Worm (Caenorhabditis elegans) whole organism, early embryonic: ENCODE results near the gene Y69A2AR.12.

Source experiments
- B0310.2 ChIP-seq: sonication (generic microtip); optimal IDR thresholded peaks from 2 replicates; lab custom pipeline; 2016; ENCODE audit warnings: mild to moderate bottlenecking, missing genetic modification characterization, missing compliant biosample characterization
- F13C5.2 ChIP-seq: sonication (generic microtip); optimal IDR thresholded peaks from 2 replicates; lab custom pipeline; 2017; ENCODE audit warnings: mild to moderate bottlenecking, missing genetic modification characterization, inconsistent platforms, missing compliant biosample characterization
- aly-1 ChIP-seq: sonication (generic microtip); optimal IDR thresholded peaks from 2 replicates; lab custom pipeline; 2016; ENCODE audit warnings: missing genetic modification characterization, missing compliant biosample characterization
- ama-1 ChIP-seq: fragments of 150-350 bp; optimal IDR thresholded peaks from 2 replicates; lab custom pipeline; 2014
- ceh-13 ChIP-seq: fragments of 200-800 bp; sonication (Bioruptor generic); optimal IDR thresholded peaks from 2 replicates; lab custom pipeline; 2018; ENCODE audit warnings: mild to moderate bottlenecking, missing genetic modification characterization, missing compliant biosample characterization
- ets-7 ChIP-seq: sonication (generic microtip); optimal IDR thresholded peaks from 2 replicates; lab custom pipeline; 2016; ENCODE audit warnings: missing genotype, missing genetic modification characterization, missing compliant biosample characterization
- hmg-4 ChIP-seq: fragments of 200-800 bp; sonication (Bioruptor generic); optimal IDR thresholded peaks from 2 replicates; lab custom pipeline; 2018; ENCODE audit warnings: mild to moderate bottlenecking, missing genetic modification characterization, missing compliant biosample characterization
- pes-1 ChIP-seq: fragments of 200-800 bp; sonication (Bioruptor generic); IDR thresholded peaks from 2 replicates; pipeline ENCODE4 v1.3.6; 2022; ENCODE audit warnings: missing genetic modification reagents, missing genetic modification characterization, missing compliant biosample characterization
- scrt-1 ChIP-seq: fragments of 200-800 bp; sonication (Bioruptor generic); IDR thresholded peaks from 2 replicates; pipeline ENCODE4 v1.3.6; 2022; ENCODE audit warnings: missing genetic modification characterization, missing compliant biosample characterization
- sea-1 ChIP-seq: fragments of 200-800 bp; sonication (Bioruptor generic); conservative IDR thresholded peaks from 2 replicates; pipeline ENCODE4 v1.3.6; 2022; ENCODE audit warnings: missing genetic modification characterization, missing compliant biosample characterization
- tbx-37 ChIP-seq: fragments of 200-800 bp; sonication (Bioruptor generic); conservative IDR thresholded peaks from 2 replicates; pipeline ENCODE4 v1.3.6; 2022; ENCODE audit warnings: missing genetic modification reagents, missing genetic modification characterization, missing compliant biosample characterization

ce11 chrIV:2562071-2562470 lies 6.3 kb upstream of the Y69A2AR.12 start, which contains the start of gene Y69A2AR.50:
- TF ChIP-seq ama-1 (lab: Kevin White, UChicago): no peak
- no peak for TF ChIP-seq scrt-1 (GFP tag; lab: Robert Waterston, UW)
- TF ChIP-seq tbx-37 (GFP tag; lab: Robert Waterston, UW): no peak
- TF ChIP-seq sea-1 (GFP tag; lab: Robert Waterston, UW): no peak
- TF ChIP-seq ets-7 (tag; lab: Kevin White, UChicago): no peak
- no peak for TF ChIP-seq B0310.2 (tag; lab: Kevin White, UChicago)
- no peak for TF ChIP-seq hmg-4 (GFP tag; lab: Kevin White, UChicago)
- TF ChIP-seq F13C5.2 (tag; lab: Kevin White, UChicago): no peak
- TF ChIP-seq ceh-13 (GFP tag; lab: Kevin White, UChicago): no peak
- TF ChIP-seq aly-1 (tag; lab: Kevin White, UChicago): no peak
- no peak for TF ChIP-seq pes-1 (GFP tag; lab: Robert Waterston, UW)
